Worm (Caenorhabditis elegans) whole organism, midembryonic: Measurements from ENCODE around the gene lsm-8.

Source experiments
- T22C8.4 ChIP-seq: fragments of 200-800 bp; sonication (Bioruptor generic); IDR thresholded peaks from 2 replicates; pipeline ENCODE4 v1.3.6; 2022; ENCODE audit warnings: missing genetic modification characterization, missing compliant biosample characterization
- cog-1 ChIP-seq: sonication (generic microtip); optimal IDR thresholded peaks from 2 replicates; lab custom pipeline; 2016; ENCODE audit warnings: missing genetic modification characterization, missing compliant biosample characterization
- flt-1 ChIP-seq: fragments of 200-800 bp; sonication (Bioruptor generic); IDR thresholded peaks from 2 replicates; pipeline ENCODE4 v1.3.6; 2022; ENCODE audit warnings: missing genetic modification characterization, missing compliant biosample characterization
- klf-2 ChIP-seq: fragments of 200-800 bp; sonication (Bioruptor generic); conservative IDR thresholded peaks from 2 replicates; pipeline ENCODE4 v1.3.6; 2022; ENCODE audit warnings: missing genetic modification reagents, missing genetic modification characterization, missing compliant biosample characterization
- med-1 ChIP-seq: sonication (generic microtip); optimal IDR thresholded peaks from 2 replicates; lab custom pipeline; 2017; ENCODE audit warnings: missing genetic modification characterization, mild to moderate bottlenecking, missing compliant biosample characterization, antibody characterized with exemption, missing genetic modification reagents; ENCODE audit not compliant: insufficient read depth
- ref-1 ChIP-seq: fragments of 200-800 bp; sonication (Bioruptor generic); conservative IDR thresholded peaks from 2 replicates; pipeline ENCODE4 v1.3.6; 2022; ENCODE audit warnings: missing genetic modification reagents, missing genetic modification characterization, missing compliant biosample characterization
- tab-1 ChIP-seq: fragments of 200-800 bp; sonication (Bioruptor generic); IDR thresholded peaks from 2 replicates; pipeline ENCODE4 v1.3.6; 2022; ENCODE audit warnings: missing genetic modification characterization, missing compliant biosample characterization
- ztf-23 ChIP-seq: fragments of 200-800 bp; sonication (Bioruptor generic); IDR thresholded peaks from 2 replicates; pipeline ENCODE4 v1.3.6; 2022; ENCODE audit warnings: missing genetic modification reagents, missing genetic modification characterization, missing compliant biosample characterization
- ztf-29 ChIP-seq: fragments of 200-800 bp; sonication (Bioruptor generic); IDR thresholded peaks from 2 replicates; pipeline ENCODE4 v1.3.6; 2022; ENCODE audit warnings: missing genetic modification reagents, missing genetic modification characterization, missing compliant biosample characterization

Gene lsm-8

ce11 chrIV:6326448-6326847, at the start of gene lsm-8:
TSS of gene lsm-8 (plus strand) at chrIV:6326526.
- TF ChIP-seq ref-1 = no peak
- TF ChIP-seq T22C8.4 (GFP tag; lab: Robert Waterston, UW) = no peak

ce11 chrIV:6279392-6279791, 46.9 kb upstream of the lsm-8 start, which contains the start of gene sams-5:
TSS of gene sams-5 (minus strand) at chrIV:6279522.
- TF ChIP-seq ref-1 = no peak

- TF ChIP-seq flt-1 (GFP tag; lab: Robert Waterston, UW) = no peak
- TF ChIP-seq ztf-23 (GFP tag; lab: Robert Waterston, UW) = no peak
- TF ChIP-seq klf-2 (GFP tag; lab: Robert Waterston, UW) = no peak
- TF ChIP-seq med-1 (GFP tag; lab: Kevin White, UChicago) = no peak
- no peak for TF ChIP-seq tab-1 (GFP tag; lab: Robert Waterston, UW)
- no peak for TF ChIP-seq T22C8.4 (GFP tag; lab: Robert Waterston, UW)
- TF ChIP-seq ztf-29 (GFP tag; lab: Robert Waterston, UW) = no peak
- no peak for TF ChIP-seq cog-1 (tag; lab: Kevin White, UChicago)
- no peak for TF ChIP-seq ref-1
Measured at ce11 chrIV:6282143-6282542, 44.2 kb upstream of the lsm-8 start, which contains the start of gene srv-32. TSS of gene srv-32 (minus strand) at chrIV:6282243.

- TF ChIP-seq ztf-29 (GFP tag; lab: Robert Waterston, UW) (no peak), med-1 (GFP tag; lab: Kevin White, UChicago) (no peak), klf-2 (GFP tag; lab: Robert Waterston, UW) (no peak), flt-1 (GFP tag; lab: Robert Waterston, UW) (no peak), cog-1 (tag; lab: Kevin White, UChicago) (no peak), tab-1 (GFP tag; lab: Robert Waterston, UW) (no peak), ztf-23 (GFP tag; lab: Robert Waterston, UW) (no peak), ref-1 (no peak), T22C8.4 (GFP tag; lab: Robert Waterston, UW) (no peak)
Measured at ce11 chrIV:6284277-6284676, 42.0 kb upstream of the lsm-8 start, which contains the start of gene ops-1. TSS of gene ops-1 (minus strand) at chrIV:6284377.

ce11 chrIV:6290741-6291140, 35.6 kb upstream of the lsm-8 start, which contains the start of gene srv-24:
TSS of gene srv-24 (minus strand) at chrIV:6290841.
- no peak for TF ChIP-seq T22C8.4 (GFP tag; lab: Robert Waterston, UW)

ce11 chrIV:6294081-6294480, 32.2 kb upstream of the lsm-8 start, which contains the start of gene hil-2:
TSS of gene hil-2 (plus strand) at chrIV:6294240.
- TF ChIP-seq flt-1 (GFP tag; lab: Robert Waterston, UW) = peak; percentile 75; the same call in 1 of the 2 replicates
- TF ChIP-seq ref-1 = no peak

- no peak for TF ChIP-seq flt-1 (GFP tag; lab: Robert Waterston, UW)
- no peak for TF ChIP-seq T22C8.4 (GFP tag; lab: Robert Waterston, UW)
Measured at ce11 chrIV:6298253-6298652, 28.1 kb upstream of the lsm-8 start, which contains the start of gene srv-27. TSS of gene srv-27 (minus strand) at chrIV:6298353.

- TF ChIP-seq ref-1 (no peak), tab-1 (GFP tag; lab: Robert Waterston, UW) (no peak), cog-1 (tag; lab: Kevin White, UChicago) (no peak), ztf-29 (GFP tag; lab: Robert Waterston, UW) (no peak), T22C8.4 (GFP tag; lab: Robert Waterston, UW) (no peak), med-1 (GFP tag; lab: Kevin White, UChicago) (no peak), ztf-23 (GFP tag; lab: Robert Waterston, UW) (no peak), klf-2 (GFP tag; lab: Robert Waterston, UW) (no peak), flt-1 (GFP tag; lab: Robert Waterston, UW) (no peak)
Measured at ce11 chrIV:6299523-6299922, 26.8 kb upstream of the lsm-8 start.

- TF ChIP-seq med-1 (GFP tag; lab: Kevin White, UChicago) = no peak
Measured at ce11 chrIV:6301764-6302163, 24.6 kb upstream of the lsm-8 start, which contains the start of gene srv-26. TSS of gene srv-26 (minus strand) at chrIV:6301864.

- TF ChIP-seq ztf-23 (GFP tag; lab: Robert Waterston, UW) (no peak), ref-1 (no peak), flt-1 (GFP tag; lab: Robert Waterston, UW) (no peak), ztf-29 (GFP tag; lab: Robert Waterston, UW) (no peak), klf-2 (GFP tag; lab: Robert Waterston, UW) (no peak), med-1 (GFP tag; lab: Kevin White, UChicago) (no peak), tab-1 (GFP tag; lab: Robert Waterston, UW) (no peak), cog-1 (tag; lab: Kevin White, UChicago) (no peak), T22C8.4 (GFP tag; lab: Robert Waterston, UW) (no peak)
Measured at ce11 chrIV:6303642-6304041, 22.7 kb upstream of the lsm-8 start, which contains the start of gene srv-25. TSS of gene srv-25 (minus strand) at chrIV:6303742.

ce11 chrIV:6307439-6307838, 18.9 kb upstream of the lsm-8 start, which contains the start of gene csp-2:
TSS of gene csp-2 (plus strand) at chrIV:6307739.
- TF ChIP-seq tab-1 (GFP tag; lab: Robert Waterston, UW) = no peak
- no peak for TF ChIP-seq ztf-23 (GFP tag; lab: Robert Waterston, UW)
- TF ChIP-seq ref-1 = no peak
- no peak for TF ChIP-seq flt-1 (GFP tag; lab: Robert Waterston, UW)
- no peak for TF ChIP-seq T22C8.4 (GFP tag; lab: Robert Waterston, UW)
